Fruit fly (Drosophila melanogaster) whole organism, prepupa: ENCODE data around the gene CG32112.
A peak's percentile ranks its signal among the peaks of the same experiment; 100 is the strongest.

Experiments used
- Blimp-1 ChIP-seq: fragments of 200-800 bp; sonication (Bioruptor generic); optimal IDR thresholded peaks from 3 replicates; lab custom pipeline; 2017; ENCODE audit warnings: missing biosample characterization, missing genetic modification characterization, mild to moderate bottlenecking, moderate library complexity, missing genetic modification reagents
- CG10631 ChIP-seq: fragments of 200-800 bp; sonication (Bioruptor generic); optimal IDR thresholded peaks from 2 replicates; lab custom pipeline; 2016; ENCODE audit warnings: missing biosample characterization, missing genetic modification characterization
- CG10669 ChIP-seq: fragments of 200-800 bp; sonication (Bioruptor generic); optimal IDR thresholded peaks from 3 replicates; lab custom pipeline; 2018; ENCODE audit warnings: missing biosample characterization, mild to moderate bottlenecking, missing genetic modification characterization, moderate library complexity
- CG11294 ChIP-seq: fragments of 200-800 bp; sonication (Bioruptor generic); IDR thresholded peaks from 2 replicates; pipeline ENCODE4 v1.3.6; 2022; ENCODE audit warnings: missing biosample characterization, missing genetic modification characterization
- CG11762 ChIP-seq: fragments of 200-800 bp; sonication (Bioruptor generic); optimal IDR thresholded peaks from 3 replicates; lab custom pipeline; 2016; ENCODE audit warnings: missing biosample characterization, missing genetic modification characterization; ENCODE audit not compliant: insufficient read depth
- CG15336 ChIP-seq: fragments of 200-800 bp; sonication (Bioruptor generic); IDR thresholded peaks from 2 replicates; pipeline ENCODE4 v1.3.6; 2022; ENCODE audit warnings: missing biosample characterization, missing genetic modification characterization
- CG1621 ChIP-seq: fragments of 200-800 bp; sonication (Bioruptor generic); optimal IDR thresholded peaks from 3 replicates; lab custom pipeline; 2018; ENCODE audit warnings: missing biosample characterization, mild to moderate bottlenecking, missing genetic modification characterization
- CG16779 ChIP-seq: fragments of 200-800 bp; sonication (Bioruptor generic); optimal IDR thresholded peaks from 3 replicates; lab custom pipeline; 2017; ENCODE audit warnings: missing biosample characterization, mild to moderate bottlenecking, missing genetic modification characterization
- CG3032 ChIP-seq: fragments of 200-800 bp; optimal IDR thresholded peaks from 2 replicates; lab custom pipeline; 2019; ENCODE audit warnings: missing biosample characterization, mild to moderate bottlenecking, missing genetic modification characterization, moderate library complexity
- CG34406 ChIP-seq: fragments of 200-800 bp; sonication (Bioruptor generic); optimal IDR thresholded peaks from 3 replicates; lab custom pipeline; 2016; ENCODE audit warnings: missing biosample characterization, missing genetic modification characterization
- CG3919 ChIP-seq: fragments of 200-800 bp; sonication (Bioruptor generic); optimal IDR thresholded peaks from 3 replicates; lab custom pipeline; 2016; ENCODE audit warnings: missing biosample characterization, missing genetic modification characterization
- CG6163 ChIP-seq: fragments of 200-800 bp; sonication (Bioruptor generic); IDR thresholded peaks from 3 replicates; pipeline ENCODE4 v1.3.6; 2022; ENCODE audit warnings: missing biosample characterization, missing genetic modification characterization
- CG6276 ChIP-seq: fragments of 200-800 bp; sonication (Bioruptor generic); optimal IDR thresholded peaks from 2 replicates; lab custom pipeline; 2017; ENCODE audit warnings: missing biosample characterization, mild to moderate bottlenecking, missing genetic modification characterization
- CG6792 ChIP-seq: fragments of 200-800 bp; sonication (Bioruptor generic); optimal IDR thresholded peaks from 3 replicates; lab custom pipeline; 2016; ENCODE audit warnings: missing biosample characterization, missing genetic modification characterization
- CG6854 ChIP-seq: fragments of 200-800 bp; sonication (Bioruptor generic); optimal IDR thresholded peaks from 2 replicates; lab custom pipeline; 2017; ENCODE audit warnings: missing biosample characterization, mild to moderate bottlenecking, missing genetic modification characterization
- CG8119 ChIP-seq: fragments of 200-800 bp; sonication (Bioruptor generic); IDR thresholded peaks from 3 replicates; pipeline ENCODE4 v1.3.6; 2022; ENCODE audit warnings: missing biosample characterization, missing genetic modification characterization
- CG8319 ChIP-seq: fragments of 200-800 bp; sonication (Bioruptor generic); optimal IDR thresholded peaks from 3 replicates; lab custom pipeline; 2016; ENCODE audit warnings: missing biosample characterization, missing genetic modification characterization
- CG8632 ChIP-seq: fragments of 200-800 bp; sonication (Bioruptor generic); optimal IDR thresholded peaks from 3 replicates; lab custom pipeline; 2016; ENCODE audit warnings: missing biosample characterization, missing genetic modification characterization
- CG9139 ChIP-seq: fragments of 200-800 bp; sonication (Bioruptor generic); optimal IDR thresholded peaks from 3 replicates; lab custom pipeline; 2017; ENCODE audit warnings: missing biosample characterization, mild to moderate bottlenecking, missing genetic modification characterization
- Eip75B ChIP-seq: fragments of 200-800 bp; sonication (Bioruptor generic); optimal IDR thresholded peaks from 3 replicates; lab custom pipeline; 2016; ENCODE audit warnings: missing biosample characterization, missing genetic modification characterization
- Eip78C ChIP-seq: fragments of 200-800 bp; sonication (Bioruptor generic); peaks from one replicate; lab custom pipeline; 2016; ENCODE audit warnings: missing biosample characterization, missing genetic modification characterization
- Eip93F ChIP-seq: fragments of 200-800 bp; sonication (Bioruptor generic); optimal IDR thresholded peaks from 2 replicates; lab custom pipeline; 2016; ENCODE audit warnings: missing biosample characterization, mild to moderate bottlenecking, missing genetic modification characterization
- Ets96B ChIP-seq: fragments of 200-800 bp; optimal IDR thresholded peaks from 2 replicates; lab custom pipeline; 2019; ENCODE audit warnings: missing biosample characterization, mild to moderate bottlenecking, missing genetic modification characterization, moderate library complexity
- Gug ChIP-seq: fragments of 200-800 bp; sonication (Bioruptor generic); IDR thresholded peaks from 2 replicates; pipeline ENCODE4 v1.3.6; 2022; ENCODE audit warnings: missing biosample characterization, missing genetic modification characterization
- OdsH ChIP-seq: fragments of 200-800 bp; sonication (Bioruptor generic); optimal IDR thresholded peaks from 3 replicates; lab custom pipeline; 2016; ENCODE audit warnings: missing biosample characterization, missing genetic modification characterization
- Smox ChIP-seq: fragments of 200-800 bp; sonication (Bioruptor generic); optimal IDR thresholded peaks from 3 replicates; lab custom pipeline; 2016; ENCODE audit warnings: missing biosample characterization, missing genetic modification characterization
- Sox102F ChIP-seq: fragments of 200-800 bp; sonication (Bioruptor generic); optimal IDR thresholded peaks from 2 replicates; lab custom pipeline; 2016; ENCODE audit warnings: missing biosample characterization, mild to moderate bottlenecking, missing genetic modification characterization
- acj6 ChIP-seq: fragments of 200-800 bp; sonication (Bioruptor generic); optimal IDR thresholded peaks from 3 replicates; lab custom pipeline; 2016; ENCODE audit warnings: missing biosample characterization, missing genetic modification characterization
- cyc ChIP-seq: fragments of 200-800 bp; sonication (Bioruptor generic); optimal IDR thresholded peaks from 3 replicates; lab custom pipeline; 2016; ENCODE audit warnings: missing biosample characterization, missing genetic modification characterization
- dac ChIP-seq: fragments of 200-800 bp; sonication (Bioruptor generic); optimal IDR thresholded peaks from 2 replicates; lab custom pipeline; 2017; ENCODE audit warnings: missing biosample characterization, mild to moderate bottlenecking, missing genetic modification characterization
- dsx ChIP-seq: fragments of 200-800 bp; optimal IDR thresholded peaks from 3 replicates; lab custom pipeline; 2019; ENCODE audit warnings: missing biosample characterization, mild to moderate bottlenecking, missing genetic modification characterization, moderate library complexity; ENCODE audit not compliant: poor library complexity, severe bottlenecking
- esn ChIP-seq: fragments of 200-800 bp; sonication (Bioruptor generic); optimal IDR thresholded peaks from 2 replicates; lab custom pipeline; 2016; ENCODE audit warnings: missing biosample characterization, mild to moderate bottlenecking, missing genetic modification characterization, moderate library complexity
- fd59A ChIP-seq: fragments of 200-800 bp; sonication (Bioruptor generic); optimal IDR thresholded peaks from 2 replicates; lab custom pipeline; 2017; ENCODE audit warnings: missing biosample characterization, mild to moderate bottlenecking, missing genetic modification characterization, missing genetic modification reagents
- fd85E ChIP-seq: fragments of 200-800 bp; sonication (Bioruptor generic); optimal IDR thresholded peaks from 3 replicates; lab custom pipeline; 2016; ENCODE audit warnings: missing biosample characterization, missing genetic modification characterization
- lz ChIP-seq: fragments of 200-800 bp; sonication (Bioruptor generic); optimal IDR thresholded peaks from 3 replicates; lab custom pipeline; 2016; ENCODE audit warnings: missing biosample characterization, missing genetic modification characterization
- net ChIP-seq: fragments of 200-800 bp; sonication (Bioruptor generic); optimal IDR thresholded peaks from 3 replicates; lab custom pipeline; 2016; ENCODE audit warnings: missing biosample characterization, missing genetic modification characterization
- pdm3 ChIP-seq: fragments of 200-800 bp; sonication (Bioruptor generic); optimal IDR thresholded peaks from 3 replicates; lab custom pipeline; 2016; ENCODE audit warnings: missing biosample characterization, missing genetic modification characterization
- salr ChIP-seq, 2 experiments: fragments of 200-800 bp; sonication (Bioruptor generic); optimal IDR thresholded peaks; 3 replicates each; lab custom pipeline; 2016 to 2018; ENCODE audit warnings: missing biosample characterization in 2 of 2, missing genetic modification characterization in 2 of 2, mild to moderate bottlenecking in 1 of 2
- spab ChIP-seq: fragments of 200-800 bp; sonication (Bioruptor generic); optimal IDR thresholded peaks from 2 replicates; lab custom pipeline; 2017; ENCODE audit warnings: missing biosample characterization, mild to moderate bottlenecking, missing genetic modification characterization, missing genetic modification reagents
- ss ChIP-seq, 2 experiments: fragments of 200-800 bp; sonication (Bioruptor generic); optimal IDR thresholded peaks; 2 replicates in 1 of 2; 3 replicates in 1 of 2; lab custom pipeline; 2017 to 2018; ENCODE audit warnings: mild to moderate bottlenecking in 2 of 2, missing biosample characterization in 2 of 2, missing genetic modification characterization in 2 of 2, moderate library complexity in 1 of 2
- svp ChIP-seq: fragments of 200-800 bp; sonication (Bioruptor generic); peaks from one replicate; lab custom pipeline; 2016; ENCODE audit warnings: missing biosample characterization, missing genetic modification characterization
- topi ChIP-seq: fragments of 200-800 bp; sonication (Bioruptor generic); optimal IDR thresholded peaks from 3 replicates; lab custom pipeline; 2016; ENCODE audit warnings: missing biosample characterization, missing genetic modification characterization
- vri ChIP-seq: fragments of 200-800 bp; sonication (Bioruptor generic); optimal IDR thresholded peaks from 3 replicates; lab custom pipeline; 2016; ENCODE audit warnings: missing biosample characterization, mild to moderate bottlenecking, missing genetic modification characterization

Gene CG32112

dm6 chr3L:12790783-12791678 lies 49.5 kb downstream of the CG32112 start (continued):
- TF ChIP-seq OdsH (GFP tag; lab: Kevin White, UChicago) (no peak), CG6854 (GFP tag; lab: Kevin White, UChicago) (peak; percentile 34), Smox (GFP tag; lab: Kevin White, UChicago) (no peak), ss (GFP tag; optimal IDR thresholded peaks at IDR 0.05; lab: Kevin White, UChicago) (no peak), Eip75B (GFP tag; lab: Kevin White, UChicago) (no peak), cyc (no peak)

dm6 chr3L:12791679-12792229 lies 50.2 kb downstream of the CG32112 start:
- no peak for TF ChIP-seq acj6 (GFP tag; lab: Kevin White, UChicago)
- TF ChIP-seq fd59A (GFP tag; lab: Kevin White, UChicago), result no peak
- no peak for TF ChIP-seq dac (GFP tag; lab: Kevin White, UChicago)
- TF ChIP-seq svp (GFP tag; lab: Kevin White, UChicago), result peak; percentile 36
- peak; percentile 10 for TF ChIP-seq Eip78C (GFP tag; lab: Kevin White, UChicago)
- TF ChIP-seq vri (GFP tag; lab: Kevin White, UChicago), result peak; percentile 7
- no peak for TF ChIP-seq CG6854 (GFP tag; lab: Kevin White, UChicago)
- TF ChIP-seq esn (GFP tag; lab: Kevin White, UChicago), result no peak
- TF ChIP-seq Eip93F (GFP tag; lab: Kevin White, UChicago), result peak; percentile 46

DNA sequence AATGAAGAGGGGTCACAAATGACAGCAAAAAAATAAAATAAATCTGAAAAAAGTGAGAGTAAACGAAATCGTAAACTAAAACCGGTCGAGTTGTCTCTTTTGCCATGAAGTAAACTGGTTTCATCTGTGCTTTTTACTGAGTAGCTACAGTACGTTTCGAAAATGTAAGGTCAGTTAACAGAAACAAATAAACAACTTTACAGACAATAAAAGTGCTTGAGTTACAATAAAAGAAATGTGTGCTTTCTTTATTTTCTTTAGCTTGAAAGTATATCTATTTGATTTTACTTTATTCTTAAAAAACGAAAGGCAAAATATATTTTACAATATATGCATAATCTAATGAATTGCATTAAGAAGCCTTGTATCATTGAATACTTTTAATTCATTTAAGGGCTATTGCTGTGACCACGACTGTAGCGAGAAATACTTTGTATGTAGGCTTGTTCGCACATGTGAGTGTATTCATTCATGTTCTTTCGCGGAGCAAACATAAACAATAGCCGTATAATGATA lies 51.5 kb downstream of the CG32112 start:
- TF ChIP-seq CG16779 (tag; lab: Kevin White, UChicago) (peak; percentile 83), CG6792 (peak; percentile 85), CG6854 (GFP tag; lab: Kevin White, UChicago) (peak; percentile 69), CG8119 (peak; percentile 90), esn (GFP tag; lab: Kevin White, UChicago) (peak; percentile 91), fd59A (GFP tag; lab: Kevin White, UChicago) (peak; percentile 68), CG10631 (GFP tag; lab: Kevin White, UChicago) (peak; percentile 77), CG6163 (GFP tag; lab: Robert Waterston, UW) (peak; percentile 69), Gug (GFP tag; lab: Robert Waterston, UW) (peak; percentile 65), Blimp-1 (GFP tag; lab: Kevin White, UChicago) (peak; percentile 97), CG10669 (GFP tag; lab: Kevin White, UChicago) (peak; percentile 85), CG1621 (tag; lab: Kevin White, UChicago) (peak; percentile 75), CG6276 (GFP tag; lab: Kevin White, UChicago) (peak; percentile 86), net (GFP tag; lab: Kevin White, UChicago) (peak; percentile 89), dsx (GFP tag; lab: Kevin White, UChicago) (peak; percentile 99), CG11762 (GFP tag; lab: Kevin White, UChicago) (peak; percentile 71), dac (GFP tag; lab: Kevin White, UChicago) (peak; percentile 31), CG15336 (GFP tag; lab: Robert Waterston, UW) (peak; percentile 89), CG11294 (GFP tag; lab: Robert Waterston, UW) (peak; percentile 15; the same call in 1 of the 2 replicates), CG8632 (GFP tag; lab: Kevin White, UChicago) (peak; percentile 85), acj6 (GFP tag; lab: Kevin White, UChicago) (peak; percentile 86), Eip75B (GFP tag; lab: Kevin White, UChicago) (peak; percentile 90), pdm3 (GFP tag; lab: Kevin White, UChicago) (peak; percentile 88), CG34406 (peak; percentile 87), lz (GFP tag; lab: Kevin White, UChicago) (peak; percentile 88), CG9139 (GFP tag; lab: Kevin White, UChicago) (peak; percentile 81), Ets96B (tag; lab: Kevin White, UChicago) (peak; percentile 92), fd85E (GFP tag; lab: Kevin White, UChicago) (peak; percentile 57), spab (GFP tag; lab: Kevin White, UChicago) (peak; percentile 86), CG3032 (tag; lab: Kevin White, UChicago) (peak; percentile 91), CG8319 (GFP tag; lab: Kevin White, UChicago) (peak; percentile 57), salr (GFP tag; optimal IDR thresholded peaks at IDR 0.05; lab: Kevin White, UChicago) (peak; percentile 38 to 87), Sox102F (GFP tag; lab: Kevin White, UChicago) (peak; percentile 86), CG3919 (GFP tag; lab: Kevin White, UChicago) (peak; percentile 81), topi (GFP tag; lab: Kevin White, UChicago) (peak; percentile 87)
